Fruit fly (Drosophila melanogaster) whole organism: ENCODE results near the gene Ance.

Experiments
- CG8478 ChIP-seq: fragments of >200 bp; optimal IDR thresholded peaks from 2 replicates; lab custom pipeline; 2018; ENCODE audit warnings: inconsistent platforms
- Dll ChIP-seq: fragments of >200 bp; optimal IDR thresholded peaks from 2 replicates; lab custom pipeline; 2017
- EcR ChIP-seq, 2 experiments: fragments of >200 bp; optimal IDR thresholded peaks; 2 replicates each; lab custom pipeline; 2017; ENCODE audit warnings: missing biosample characterization in 2 of 2, missing genetic modification characterization in 2 of 2, missing genetic modification reagents in 2 of 2
- pan ChIP-seq: fragments of >200 bp; optimal IDR thresholded peaks from 2 replicates; lab custom pipeline; 2017
- psq ChIP-seq: fragments of >200 bp; optimal IDR thresholded peaks from 2 replicates; lab custom pipeline; 2017
- usp ChIP-seq: fragments of >200 bp; optimal IDR thresholded peaks from 2 replicates; lab custom pipeline; 2017; ENCODE audit warnings: missing biosample characterization, missing genetic modification characterization, mixed read lengths

The Ance gene

DNA sequence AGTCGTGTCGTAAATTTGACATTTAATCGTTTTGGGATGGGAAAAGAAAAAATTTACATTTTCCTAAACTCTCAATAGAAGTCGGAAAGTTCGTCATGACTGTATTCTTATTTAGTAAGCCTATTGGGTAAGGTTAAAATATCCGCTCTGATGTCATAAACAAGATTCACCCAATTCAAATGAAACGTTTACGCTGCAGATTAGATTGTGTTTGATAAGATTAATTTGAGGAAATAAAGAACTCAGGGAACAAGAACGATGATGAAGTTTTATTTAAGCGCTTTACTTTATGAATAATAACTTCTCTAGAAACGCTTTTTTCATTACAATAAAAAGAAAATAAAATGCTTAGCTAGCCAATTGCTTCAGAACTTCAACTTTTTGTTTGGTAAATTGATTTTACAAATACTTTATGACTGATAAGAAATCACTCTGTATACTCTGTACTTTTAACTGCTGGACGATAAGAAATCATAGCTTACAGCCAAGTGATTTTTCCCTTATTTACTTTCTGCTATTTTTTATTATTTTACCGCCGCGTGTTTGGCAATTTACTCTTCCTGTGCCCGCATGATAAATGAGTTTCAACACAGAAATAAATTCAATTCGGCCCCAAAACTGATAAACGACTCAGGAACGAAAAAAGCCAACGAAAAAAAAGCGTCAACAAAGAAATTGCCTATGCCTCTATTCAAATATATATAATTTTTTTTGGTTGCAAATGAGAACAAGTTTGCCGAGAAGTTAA, 18.9 kb upstream of the Ance start:
- TF ChIP-seq CG8478 (lab: Kevin White, UChicago), result no peak
- TF ChIP-seq Dll (lab: Kevin White, UChicago), result no peak
- no peak for TF ChIP-seq usp (GFP tag; lab: Kevin White, UChicago)

dm6 chr2L:13889934-13890333, 15.5 kb upstream of the Ance start:
- TF ChIP-seq EcR (GFP tag; optimal IDR thresholded peaks at IDR 0.05; lab: Kevin White, UChicago) (no peak), Dll (lab: Kevin White, UChicago) (no peak), usp (GFP tag; lab: Kevin White, UChicago) (no peak), psq (lab: Kevin White, UChicago) (no peak)

DNA sequence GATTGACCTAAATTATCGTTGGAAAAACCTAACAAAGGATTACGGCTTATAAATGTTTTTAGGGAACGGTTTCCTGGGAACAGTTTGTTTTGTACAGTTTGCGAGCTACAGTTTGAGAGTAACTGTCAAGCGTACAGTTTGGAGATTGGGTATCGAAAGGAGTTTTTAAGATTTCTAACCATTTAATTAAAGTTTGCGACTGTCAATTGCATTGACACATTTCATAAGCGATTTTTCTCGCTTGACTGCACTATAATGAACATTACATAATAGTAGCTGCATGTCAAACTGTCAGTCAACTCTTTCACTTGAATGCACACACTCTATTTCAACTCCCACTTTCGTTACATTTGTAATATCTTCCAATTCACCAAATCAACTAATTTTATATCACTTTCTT, 12.6 kb upstream of the Ance start:
- TF ChIP-seq EcR (GFP tag; optimal IDR thresholded peaks at IDR 0.05; lab: Kevin White, UChicago) (no peak), usp (GFP tag; lab: Kevin White, UChicago) (no peak), Dll (lab: Kevin White, UChicago) (no peak), pan (no peak), CG8478 (lab: Kevin White, UChicago) (no peak)

DNA sequence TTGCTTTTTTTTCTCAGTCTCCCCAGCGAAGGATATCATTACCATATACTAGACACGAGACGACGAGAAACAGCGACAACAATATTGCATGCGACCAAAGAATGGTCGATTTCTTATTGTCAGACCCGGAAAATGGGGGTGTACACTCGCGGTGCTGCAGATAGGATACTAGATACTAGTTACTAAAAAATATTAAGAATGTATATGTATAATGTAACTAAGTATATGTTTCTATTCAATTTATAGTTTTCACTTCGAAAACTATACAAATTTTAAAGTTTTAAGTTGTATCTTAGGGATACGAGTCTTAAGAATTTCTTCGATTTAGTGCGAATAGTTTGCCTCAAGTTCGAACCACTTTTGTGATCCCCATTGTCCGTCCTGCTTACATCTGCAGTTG, 12.0 kb upstream of the Ance start:
- TF ChIP-seq EcR (GFP tag; optimal IDR thresholded peaks at IDR 0.05; lab: Kevin White, UChicago), result no peak
- TF ChIP-seq Dll (lab: Kevin White, UChicago), result no peak
- no peak for TF ChIP-seq CG8478 (lab: Kevin White, UChicago)
- no peak for TF ChIP-seq psq (lab: Kevin White, UChicago)
- TF ChIP-seq pan, result no peak
- no peak for TF ChIP-seq usp (GFP tag; lab: Kevin White, UChicago)

DNA sequence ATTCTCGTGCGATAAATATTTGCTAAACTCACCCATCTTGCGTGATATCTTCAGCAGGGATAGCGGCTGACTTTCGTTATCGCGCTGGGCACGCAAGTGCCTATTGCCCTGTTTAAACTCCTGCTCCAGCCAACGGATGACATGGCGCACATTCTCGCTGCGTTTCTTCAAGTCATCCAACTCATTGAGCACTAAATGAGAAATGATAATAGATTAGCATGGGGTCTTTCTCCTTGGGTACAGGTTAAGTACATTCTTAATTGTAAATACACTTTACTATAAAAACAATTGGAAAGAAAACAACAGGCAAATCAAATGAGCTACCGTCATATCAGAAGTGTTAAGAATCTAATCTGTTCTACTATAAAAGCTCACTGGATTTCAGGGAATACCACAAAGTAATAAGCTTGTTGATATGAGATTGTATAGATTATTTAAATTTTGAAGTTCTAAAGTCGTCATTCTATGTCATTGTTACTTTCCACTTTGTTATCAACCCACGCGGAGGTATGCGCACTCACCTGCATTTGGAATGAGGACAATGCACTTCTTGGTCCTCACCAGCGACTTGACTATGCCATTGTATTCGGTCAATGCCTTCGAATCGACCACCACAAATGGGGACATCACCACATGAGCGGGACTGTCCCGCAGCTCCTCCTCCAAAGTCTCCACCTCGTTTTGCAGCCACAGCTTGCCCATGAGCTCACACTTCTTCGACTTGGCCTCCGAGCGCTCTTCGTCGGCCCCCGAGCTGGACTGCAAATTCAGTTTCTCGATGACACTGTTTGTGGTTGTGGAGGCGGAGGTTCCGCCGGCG, 5.1 kb upstream of the Ance start:
- TF ChIP-seq usp (GFP tag; lab: Kevin White, UChicago) (no peak), CG8478 (lab: Kevin White, UChicago) (no peak), psq (lab: Kevin White, UChicago) (no peak), Dll (lab: Kevin White, UChicago) (no peak), EcR (GFP tag; optimal IDR thresholded peaks at IDR 0.05; lab: Kevin White, UChicago) (no peak), pan (no peak)

DNA sequence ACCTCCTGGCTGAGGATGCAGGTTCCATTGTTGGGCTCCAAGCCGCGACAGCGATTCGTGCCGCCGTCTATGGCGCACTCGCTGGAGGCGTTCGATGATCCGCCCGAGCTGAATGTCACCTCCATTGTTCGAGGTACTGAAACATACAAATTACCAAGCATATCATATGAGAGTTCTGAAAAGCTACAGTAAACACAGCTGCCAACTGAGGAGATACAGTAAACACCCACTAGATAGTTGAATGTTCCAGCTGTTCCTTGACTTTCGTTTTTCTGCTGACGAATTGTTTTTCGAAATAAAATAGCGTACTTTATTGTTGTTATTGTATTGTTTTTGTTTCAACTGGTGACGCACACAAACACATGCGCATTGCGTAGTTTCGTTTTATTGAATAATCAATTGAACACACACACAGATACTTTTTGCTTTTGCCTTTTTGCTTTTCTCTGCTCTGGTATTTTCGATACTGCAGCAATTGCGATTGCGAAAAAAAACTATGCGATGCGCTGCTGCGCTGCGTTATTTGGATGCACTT, 1.6 kb upstream of the Ance start:
- TF ChIP-seq EcR (GFP tag; optimal IDR thresholded peaks at IDR 0.05; lab: Kevin White, UChicago) (no peak), psq (lab: Kevin White, UChicago) (no peak)

dm6 chr2L:13904331-13904911, 1.0 kb upstream of the Ance start, which contains the start of gene Smg5:
Smg5 (minus strand) TSS chr2L:13904661.
- TF ChIP-seq Dll (lab: Kevin White, UChicago) (no peak), psq (lab: Kevin White, UChicago) (no peak), usp (GFP tag; lab: Kevin White, UChicago) (no peak), pan (no peak)

- no peak for TF ChIP-seq usp (GFP tag; lab: Kevin White, UChicago)
- TF ChIP-seq pan, result no peak
- TF ChIP-seq EcR (GFP tag; optimal IDR thresholded peaks at IDR 0.05; lab: Kevin White, UChicago), result no peak
- no peak for TF ChIP-seq Dll (lab: Kevin White, UChicago)
- TF ChIP-seq psq (lab: Kevin White, UChicago), result no peak
- TF ChIP-seq CG8478 (lab: Kevin White, UChicago), result no peak
These were observed 572 bp downstream of the Ance start for dm6 chr2L:13905848-13906585.

- no peak for TF ChIP-seq usp (GFP tag; lab: Kevin White, UChicago)
- no peak for TF ChIP-seq Dll (lab: Kevin White, UChicago)
- TF ChIP-seq EcR (GFP tag; optimal IDR thresholded peaks at IDR 0.05; lab: Kevin White, UChicago), result no peak
- no peak for TF ChIP-seq pan
- TF ChIP-seq CG8478 (lab: Kevin White, UChicago), result no peak
- no peak for TF ChIP-seq psq (lab: Kevin White, UChicago)
These were observed 3.6 kb downstream of the Ance start, which contains the start of gene Ance-2 for dm6 chr2L:13909033-13909432. Ance-2 (plus strand) TSS chr2L:13909333.

- no peak for TF ChIP-seq Dll (lab: Kevin White, UChicago)
- no peak for TF ChIP-seq psq (lab: Kevin White, UChicago)
- TF ChIP-seq CG8478 (lab: Kevin White, UChicago), result no peak
- no peak for TF ChIP-seq pan
- TF ChIP-seq usp (GFP tag; lab: Kevin White, UChicago), result no peak
- TF ChIP-seq EcR (GFP tag; optimal IDR thresholded peaks at IDR 0.05; lab: Kevin White, UChicago), result no peak
These were observed 6.3 kb downstream of the Ance start, which contains the start of gene Acyp for dm6 chr2L:13911783-13912182. Acyp (plus strand) TSS chr2L:13912083.

DNA sequence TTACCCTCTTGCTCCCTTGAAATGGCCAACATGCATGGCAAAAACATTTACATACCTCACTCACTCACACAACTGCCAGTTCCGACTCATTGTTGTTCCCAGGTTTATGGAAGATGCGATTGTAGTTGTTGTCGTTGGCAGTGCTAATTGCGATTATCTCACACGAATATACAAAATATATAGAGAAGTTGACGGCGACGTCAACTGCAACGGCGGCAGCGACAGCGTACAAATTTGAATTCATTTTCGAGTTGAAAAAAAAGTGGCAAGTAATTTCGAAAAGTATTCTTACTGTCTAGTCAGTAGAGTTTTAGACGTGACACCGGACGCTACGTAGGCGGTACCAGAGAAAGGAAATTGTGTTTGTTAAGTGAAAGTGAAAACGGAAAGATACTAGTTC, 9.0 kb downstream of the Ance start, which contains the start of gene Ance-3:
TSS of gene Ance-3 (plus strand) at position 301 of the 400 bp plus-strand sequence.
- TF ChIP-seq usp (GFP tag; lab: Kevin White, UChicago), result no peak
- no peak for TF ChIP-seq EcR (GFP tag; optimal IDR thresholded peaks at IDR 0.05; lab: Kevin White, UChicago)
- no peak for TF ChIP-seq psq (lab: Kevin White, UChicago)
- TF ChIP-seq pan, result no peak
- TF ChIP-seq Dll (lab: Kevin White, UChicago), result no peak
- no peak for TF ChIP-seq CG8478 (lab: Kevin White, UChicago)
